Fruit fly (Drosophila melanogaster) whole organism, pupa: ENCODE measurements around the gene Cen.

Experiments
- CG15710 ChIP-seq: fragments of 200-800 bp; sonication (Bioruptor generic); optimal IDR thresholded peaks from 2 replicates; lab custom pipeline; 2018; ENCODE audit warnings: missing biosample characterization, mild to moderate bottlenecking, missing genetic modification characterization, moderate library complexity
- rn ChIP-seq: fragments of 200-800 bp; sonication (Bioruptor generic); IDR thresholded peaks from 2 replicates; pipeline ENCODE4 v1.3.6; 2022; ENCODE audit warnings: missing biosample characterization, missing genetic modification characterization

DNA sequence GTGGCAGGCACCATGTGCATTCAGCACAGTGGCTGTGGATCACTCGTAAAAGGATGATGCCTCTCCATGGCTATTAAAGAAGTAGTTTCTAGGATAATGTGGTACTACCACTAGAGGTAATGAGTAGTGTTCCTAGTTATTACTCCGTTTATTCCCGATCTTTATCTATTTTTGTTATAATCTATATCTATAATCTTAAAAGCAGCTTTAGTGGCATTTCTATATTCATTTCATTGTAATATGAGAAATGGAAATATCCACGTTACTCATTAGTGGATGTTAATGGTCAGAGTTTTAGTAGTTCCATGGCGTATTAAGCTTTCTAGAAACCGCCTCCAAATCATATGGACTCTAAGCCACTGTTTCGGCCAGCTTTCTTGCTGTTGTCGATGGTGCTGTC lies 35.1 kb upstream of the Cen start:
- TF ChIP-seq rn, result no peak
- TF ChIP-seq CG15710, result no peak
